Worm (Caenorhabditis elegans) whole organism, early embryonic: Measurements from ENCODE around the gene Y52D5A.2.
"Not testable (repeated sequence)": the region's sequence is repeated elsewhere in the genome, so short reads cannot be mapped to it uniquely, and the experiment has no call there.

Source experiments
- B0310.2 ChIP-seq: sonication (generic microtip); optimal IDR thresholded peaks from 2 replicates; lab custom pipeline; 2016; ENCODE audit warnings: mild to moderate bottlenecking, missing genetic modification characterization, missing compliant biosample characterization
- F13C5.2 ChIP-seq: sonication (generic microtip); optimal IDR thresholded peaks from 2 replicates; lab custom pipeline; 2017; ENCODE audit warnings: mild to moderate bottlenecking, missing genetic modification characterization, inconsistent platforms, missing compliant biosample characterization
- aly-1 ChIP-seq: sonication (generic microtip); optimal IDR thresholded peaks from 2 replicates; lab custom pipeline; 2016; ENCODE audit warnings: missing genetic modification characterization, missing compliant biosample characterization
- ama-1 ChIP-seq: fragments of 150-350 bp; optimal IDR thresholded peaks from 2 replicates; lab custom pipeline; 2014
- ceh-13 ChIP-seq: fragments of 200-800 bp; sonication (Bioruptor generic); optimal IDR thresholded peaks from 2 replicates; lab custom pipeline; 2018; ENCODE audit warnings: mild to moderate bottlenecking, missing genetic modification characterization, missing compliant biosample characterization
- ceh-36 ChIP-seq: sonication (generic microtip); optimal IDR thresholded peaks from 2 replicates; lab custom pipeline; 2016; ENCODE audit warnings: missing genetic modification characterization, inconsistent platforms, missing compliant biosample characterization
- ets-7 ChIP-seq: sonication (generic microtip); optimal IDR thresholded peaks from 2 replicates; lab custom pipeline; 2016; ENCODE audit warnings: missing genotype, missing genetic modification characterization, missing compliant biosample characterization
- flt-1 ChIP-seq: fragments of 200-800 bp; sonication (Bioruptor generic); IDR thresholded peaks from 2 replicates; pipeline ENCODE4 v1.3.6; 2022; ENCODE audit warnings: missing genetic modification characterization, missing compliant biosample characterization
- hmbx-1 ChIP-seq: sonication (generic microtip); optimal IDR thresholded peaks from 2 replicates; lab custom pipeline; 2016; ENCODE audit warnings: mild to moderate bottlenecking, missing genetic modification characterization, missing compliant biosample characterization
- hmg-4 ChIP-seq: fragments of 200-800 bp; sonication (Bioruptor generic); optimal IDR thresholded peaks from 2 replicates; lab custom pipeline; 2018; ENCODE audit warnings: mild to moderate bottlenecking, missing genetic modification characterization, missing compliant biosample characterization
- hnd-1 ChIP-seq: sonication (generic microtip); optimal IDR thresholded peaks from 2 replicates; lab custom pipeline; 2016; ENCODE audit warnings: missing genetic modification characterization, missing compliant biosample characterization
- pes-1 ChIP-seq: fragments of 200-800 bp; sonication (Bioruptor generic); IDR thresholded peaks from 2 replicates; pipeline ENCODE4 v1.3.6; 2022; ENCODE audit warnings: missing genetic modification reagents, missing genetic modification characterization, missing compliant biosample characterization
- scrt-1 ChIP-seq: fragments of 200-800 bp; sonication (Bioruptor generic); IDR thresholded peaks from 2 replicates; pipeline ENCODE4 v1.3.6; 2022; ENCODE audit warnings: missing genetic modification characterization, missing compliant biosample characterization
- sea-1 ChIP-seq: fragments of 200-800 bp; sonication (Bioruptor generic); conservative IDR thresholded peaks from 2 replicates; pipeline ENCODE4 v1.3.6; 2022; ENCODE audit warnings: missing genetic modification characterization, missing compliant biosample characterization
- tbx-11 ChIP-seq: fragments of 200-800 bp; sonication (Bioruptor generic); IDR thresholded peaks from 2 replicates; pipeline ENCODE4 v1.3.6; 2022; ENCODE audit warnings: missing genetic modification characterization, missing compliant biosample characterization
- tbx-37 ChIP-seq: fragments of 200-800 bp; sonication (Bioruptor generic); conservative IDR thresholded peaks from 2 replicates; pipeline ENCODE4 v1.3.6; 2022; ENCODE audit warnings: missing genetic modification reagents, missing genetic modification characterization, missing compliant biosample characterization
- tra-4 ChIP-seq: sonication (generic microtip); optimal IDR thresholded peaks from 2 replicates; lab custom pipeline; 2017; ENCODE audit warnings: missing genetic modification characterization, missing compliant biosample characterization

Gene Y52D5A.2

ce11 chrIV:5492196-5492595 is 27.9 kb upstream of the Y52D5A.2 start:
- TF ChIP-seq F13C5.2 (tag; lab: Kevin White, UChicago), result no peak
- no peak for TF ChIP-seq sea-1 (GFP tag; lab: Robert Waterston, UW)
- TF ChIP-seq ama-1 (lab: Kevin White, UChicago), result no peak
- no peak for TF ChIP-seq scrt-1 (GFP tag; lab: Robert Waterston, UW)
- TF ChIP-seq tbx-37 (GFP tag; lab: Robert Waterston, UW), result no peak
- TF ChIP-seq hmg-4, result no peak
- no peak for TF ChIP-seq B0310.2 (tag; lab: Kevin White, UChicago)
- no peak for TF ChIP-seq ets-7 (tag; lab: Kevin White, UChicago)
- no peak for TF ChIP-seq hmbx-1
- no peak for TF ChIP-seq pes-1 (GFP tag; lab: Robert Waterston, UW)
- no peak for TF ChIP-seq flt-1 (GFP tag; lab: Robert Waterston, UW)
- no peak for TF ChIP-seq tra-4 (tag; lab: Kevin White, UChicago)
- TF ChIP-seq tbx-11 (GFP tag; lab: Robert Waterston, UW), result no peak
- TF ChIP-seq hnd-1, result no peak
- TF ChIP-seq aly-1 (tag; lab: Kevin White, UChicago), result no peak
- TF ChIP-seq ceh-13 (GFP tag; lab: Kevin White, UChicago), result no peak
- TF ChIP-seq ceh-36 (tag; lab: Kevin White, UChicago), result no peak

- not testable (repeated sequence) for TF ChIP-seq scrt-1 (GFP tag; lab: Robert Waterston, UW); ets-7 (tag; lab: Kevin White, UChicago); flt-1 (GFP tag; lab: Robert Waterston, UW)
These were observed 26.8 kb upstream of the Y52D5A.2 start, which contains the start of gene B0273.115 for ce11 chrIV:5491054-5491453. Gene B0273.115, minus strand, starts transcription at chrIV:5491154.

ce11 chrIV:5486208-5486731 is 22.0 kb upstream of the Y52D5A.2 start, which contains the start of the genes snpc-3.1 and puf-7:
Gene snpc-3.1, minus strand, starts transcription at chrIV:5486258.
Gene puf-7, plus strand, starts transcription at chrIV:5486713.
- not testable (repeated sequence) for TF ChIP-seq tbx-37 (GFP tag; lab: Robert Waterston, UW); aly-1 (tag; lab: Kevin White, UChicago); hmg-4

- no peak for TF ChIP-seq tbx-11 (GFP tag; lab: Robert Waterston, UW)
- TF ChIP-seq flt-1 (GFP tag; lab: Robert Waterston, UW), result no peak
- no peak for TF ChIP-seq B0310.2 (tag; lab: Kevin White, UChicago)
- TF ChIP-seq sea-1 (GFP tag; lab: Robert Waterston, UW), result no peak
- no peak for TF ChIP-seq tbx-37 (GFP tag; lab: Robert Waterston, UW)
- TF ChIP-seq hmbx-1, result no peak
- TF ChIP-seq ceh-36 (tag; lab: Kevin White, UChicago), result no peak
- no peak for TF ChIP-seq hmg-4
- no peak for TF ChIP-seq tra-4 (tag; lab: Kevin White, UChicago)
- TF ChIP-seq ama-1 (lab: Kevin White, UChicago), result no peak
- TF ChIP-seq scrt-1 (GFP tag; lab: Robert Waterston, UW), result no peak
- no peak for TF ChIP-seq aly-1 (tag; lab: Kevin White, UChicago)
- TF ChIP-seq F13C5.2 (tag; lab: Kevin White, UChicago), result no peak
- no peak for TF ChIP-seq ets-7 (tag; lab: Kevin White, UChicago)
- TF ChIP-seq hnd-1, result no peak
- TF ChIP-seq pes-1 (GFP tag; lab: Robert Waterston, UW), result no peak
- TF ChIP-seq ceh-13 (GFP tag; lab: Kevin White, UChicago), result no peak
These were observed 18.4 kb upstream of the Y52D5A.2 start, which contains the start of gene T11F8.5 for ce11 chrIV:5482723-5483122. Gene T11F8.5, plus strand, starts transcription at chrIV:5483023.

ce11 chrIV:5482231-5482630 is 17.9 kb upstream of the Y52D5A.2 start, which contains the start of gene T11F8.12:
Gene T11F8.12, minus strand, starts transcription at chrIV:5482331.
- no peak for TF ChIP-seq scrt-1 (GFP tag; lab: Robert Waterston, UW)

ce11 chrIV:5479289-5479688 is 15.0 kb upstream of the Y52D5A.2 start, which contains the start of gene T11F8.1:
Gene T11F8.1, plus strand, starts transcription at chrIV:5479589.
- TF ChIP-seq tbx-11 (GFP tag; lab: Robert Waterston, UW) (no peak), ama-1 (lab: Kevin White, UChicago) (no peak), hmbx-1 (no peak), tbx-37 (GFP tag; lab: Robert Waterston, UW) (no peak), ets-7 (tag; lab: Kevin White, UChicago) (no peak), scrt-1 (GFP tag; lab: Robert Waterston, UW) (no peak), pes-1 (GFP tag; lab: Robert Waterston, UW) (no peak), B0310.2 (tag; lab: Kevin White, UChicago) (no peak), F13C5.2 (tag; lab: Kevin White, UChicago) (no peak), ceh-36 (tag; lab: Kevin White, UChicago) (no peak), sea-1 (GFP tag; lab: Robert Waterston, UW) (no peak), flt-1 (GFP tag; lab: Robert Waterston, UW) (no peak), hnd-1 (no peak), tra-4 (tag; lab: Kevin White, UChicago) (no peak)

- TF ChIP-seq ceh-13 (GFP tag; lab: Kevin White, UChicago) (no peak), sea-1 (GFP tag; lab: Robert Waterston, UW) (no peak), aly-1 (tag; lab: Kevin White, UChicago) (no peak), flt-1 (GFP tag; lab: Robert Waterston, UW) (no peak), ceh-36 (tag; lab: Kevin White, UChicago) (no peak), tbx-37 (GFP tag; lab: Robert Waterston, UW) (no peak), pes-1 (GFP tag; lab: Robert Waterston, UW) (no peak), B0310.2 (tag; lab: Kevin White, UChicago) (no peak), scrt-1 (GFP tag; lab: Robert Waterston, UW) (no peak), tbx-11 (GFP tag; lab: Robert Waterston, UW) (no peak), ets-7 (tag; lab: Kevin White, UChicago) (no peak), ama-1 (lab: Kevin White, UChicago) (no peak), F13C5.2 (tag; lab: Kevin White, UChicago) (no peak), hmg-4 (no peak), tra-4 (tag; lab: Kevin White, UChicago) (no peak), hnd-1 (no peak), hmbx-1 (no peak)
These were observed 12.2 kb upstream of the Y52D5A.2 start, which contains the start of gene T11F8.4 for ce11 chrIV:5476468-5476867. Gene T11F8.4, minus strand, starts transcription at chrIV:5476568.
